Fruit fly (Drosophila melanogaster): Measurements from ENCODE around the gene CG9886.

The CG9886 gene

dm6 chr2L:2450723-2451379, 30.2 kb downstream of the CG9886 start:
- TF ChIP-seq EcR (GFP tag; optimal IDR thresholded peaks at IDR 0.05) (no peak), Dll (optimal IDR thresholded peaks at IDR 0.05) (peak; percentile 68)

- TF ChIP-seq pan (optimal IDR thresholded peaks at IDR 0.05) (no peak), psq (optimal IDR thresholded peaks at IDR 0.05) (no peak), CG8478 (optimal IDR thresholded peaks at IDR 0.05) (no peak), usp (GFP tag; optimal IDR thresholded peaks at IDR 0.05) (no peak), EcR (GFP tag; optimal IDR thresholded peaks at IDR 0.05) (no peak), Dll (optimal IDR thresholded peaks at IDR 0.05) (no peak)
Observed at dm6 chr2L:2453818-2454217, 33.2 kb downstream of the CG9886 start.

dm6 chr2L:2454644-2455043, 34.0 kb downstream of the CG9886 start:
- TF ChIP-seq psq (optimal IDR thresholded peaks at IDR 0.05) (no peak), CG8478 (optimal IDR thresholded peaks at IDR 0.05) (peak; percentile 47)

dm6 chr2L:2456516-2457392, 36.1 kb downstream of the CG9886 start:
- TF ChIP-seq EcR (GFP tag; optimal IDR thresholded peaks at IDR 0.05): no peak

dm6 chr2L:2459238-2459637, 38.6 kb downstream of the CG9886 start:
- TF ChIP-seq CG8478 (optimal IDR thresholded peaks at IDR 0.05): no peak
- no peak for TF ChIP-seq pan (optimal IDR thresholded peaks at IDR 0.05)

- TF ChIP-seq Dll (optimal IDR thresholded peaks at IDR 0.05): no peak
- TF ChIP-seq EcR (GFP tag; optimal IDR thresholded peaks at IDR 0.05): no peak
- TF ChIP-seq pan (optimal IDR thresholded peaks at IDR 0.05): no peak
- no peak for TF ChIP-seq CG8478 (optimal IDR thresholded peaks at IDR 0.05)
- TF ChIP-seq psq (optimal IDR thresholded peaks at IDR 0.05): no peak
- TF ChIP-seq usp (GFP tag; optimal IDR thresholded peaks at IDR 0.05): no peak
Observed at dm6 chr2L:2461322-2461999, 40.8 kb downstream of the CG9886 start.

- no peak for TF ChIP-seq usp (GFP tag; optimal IDR thresholded peaks at IDR 0.05)
- no peak for TF ChIP-seq CG8478 (optimal IDR thresholded peaks at IDR 0.05)
- TF ChIP-seq Dll (optimal IDR thresholded peaks at IDR 0.05): no peak
- TF ChIP-seq EcR (GFP tag; optimal IDR thresholded peaks at IDR 0.05): no peak
- no peak for TF ChIP-seq psq (optimal IDR thresholded peaks at IDR 0.05)
- no peak for TF ChIP-seq pan (optimal IDR thresholded peaks at IDR 0.05)
Observed at dm6 chr2L:2462306-2462844, 41.7 kb downstream of the CG9886 start.

dm6 chr2L:2466360-2466759, 45.7 kb downstream of the CG9886 start:
- TF ChIP-seq Dll (optimal IDR thresholded peaks at IDR 0.05): no peak
- no peak for TF ChIP-seq EcR (GFP tag; optimal IDR thresholded peaks at IDR 0.05)
- TF ChIP-seq psq (optimal IDR thresholded peaks at IDR 0.05): no peak
- TF ChIP-seq usp (GFP tag; optimal IDR thresholded peaks at IDR 0.05): no peak
- no peak for TF ChIP-seq pan (optimal IDR thresholded peaks at IDR 0.05)
- no peak for TF ChIP-seq CG8478 (optimal IDR thresholded peaks at IDR 0.05)

dm6 chr2L:2467722-2468372, 47.2 kb downstream of the CG9886 start:
- TF ChIP-seq CG8478 (optimal IDR thresholded peaks at IDR 0.05): no peak
- TF ChIP-seq EcR (GFP tag; optimal IDR thresholded peaks at IDR 0.05): no peak

dm6 chr2L:2470585-2470984, 50.0 kb downstream of the CG9886 start:
- TF ChIP-seq Dll (optimal IDR thresholded peaks at IDR 0.05) (no peak), usp (GFP tag; optimal IDR thresholded peaks at IDR 0.05) (no peak), EcR (GFP tag; optimal IDR thresholded peaks at IDR 0.05) (no peak), pan (optimal IDR thresholded peaks at IDR 0.05) (no peak), psq (optimal IDR thresholded peaks at IDR 0.05) (no peak), CG8478 (optimal IDR thresholded peaks at IDR 0.05) (no peak)

- TF ChIP-seq EcR (GFP tag; optimal IDR thresholded peaks at IDR 0.05) (no peak), psq (optimal IDR thresholded peaks at IDR 0.05) (no peak), CG8478 (optimal IDR thresholded peaks at IDR 0.05) (no peak)
Observed at dm6 chr2L:2472740-2473139, 52.1 kb downstream of the CG9886 start.

- TF ChIP-seq CG8478 (optimal IDR thresholded peaks at IDR 0.05) (no peak), pan (optimal IDR thresholded peaks at IDR 0.05) (no peak), EcR (GFP tag; optimal IDR thresholded peaks at IDR 0.05) (no peak), usp (GFP tag; optimal IDR thresholded peaks at IDR 0.05) (no peak), psq (optimal IDR thresholded peaks at IDR 0.05) (no peak), Dll (optimal IDR thresholded peaks at IDR 0.05) (no peak)
Observed at dm6 chr2L:2473842-2474386, 53.3 kb downstream of the CG9886 start.
